Worm (Caenorhabditis elegans): ENCODE data around the gene svop-1.

Gene svop-1

DNA sequence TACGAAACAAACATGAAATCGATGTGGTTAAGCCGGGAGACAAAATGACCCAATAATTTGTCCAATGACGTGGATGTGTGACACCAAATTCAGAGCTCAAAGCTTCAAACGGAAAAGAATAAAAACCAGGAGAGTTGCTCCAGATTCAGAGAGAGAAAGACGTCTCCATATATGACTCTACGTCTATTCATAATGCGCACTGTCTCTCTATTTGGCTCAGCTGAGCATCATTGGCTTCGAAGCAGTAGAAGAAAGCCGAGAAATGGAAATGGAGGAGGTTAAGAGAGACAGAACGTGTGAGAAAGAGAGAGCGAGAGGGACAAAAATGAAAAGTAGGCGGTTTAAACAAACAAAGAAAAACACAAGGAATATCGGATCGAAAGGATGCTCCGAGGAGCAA is 1.0 kb upstream of the svop-1 start:
- peak; percentile 2 for TF ChIP-seq ceh-34 (tag; optimal IDR thresholded peaks at IDR 0.05)
- TF ChIP-seq ceh-19 (GFP tag; optimal IDR thresholded peaks at IDR 0.05): peak; percentile 54
- TF ChIP-seq lin-11 (tag; optimal IDR thresholded peaks at IDR 0.05): no peak
- TF ChIP-seq ceh-18 (tag; optimal IDR thresholded peaks at IDR 0.05): peak; percentile 10
- peak; percentile 34 for TF ChIP-seq tbx-2 (tag; optimal IDR thresholded peaks at IDR 0.05)
- TF ChIP-seq unc-42 (tag; optimal IDR thresholded peaks at IDR 0.05): peak; percentile 26
- TF ChIP-seq nfya-1 (tag; optimal IDR thresholded peaks at IDR 0.05): peak; percentile 1
- TF ChIP-seq ceh-31 (tag; optimal IDR thresholded peaks at IDR 0.05): peak; percentile 30
- TF ChIP-seq hlh-8 (tag; optimal IDR thresholded peaks at IDR 0.05): no peak
- TF ChIP-seq elt-4 (tag; optimal IDR thresholded peaks at IDR 0.05): no peak
- TF ChIP-seq ceh-2 (tag; optimal IDR thresholded peaks at IDR 0.05): peak; percentile 8

DNA sequence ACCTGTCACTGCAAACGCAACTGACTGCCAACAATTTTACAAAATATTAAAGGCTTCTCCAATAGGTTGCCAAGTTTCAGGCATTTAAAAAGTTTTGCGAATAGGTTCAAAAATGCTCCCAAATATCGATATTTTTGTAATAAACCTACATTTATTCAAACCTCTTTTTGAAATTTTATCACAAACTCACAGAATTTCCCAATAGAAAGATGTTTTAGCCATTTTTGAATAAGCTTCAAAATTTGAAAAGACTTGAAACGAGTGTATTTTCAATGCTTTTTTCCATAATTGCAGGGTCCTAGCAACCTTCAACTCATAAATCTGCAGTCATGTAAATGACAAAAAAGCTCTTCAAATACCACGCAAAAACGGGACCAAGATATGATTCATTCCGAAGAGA is 3.0 kb downstream of the svop-1 start:
- TF ChIP-seq dve-1 (tag; optimal IDR thresholded peaks at IDR 0.05) (no peak), sox-4 (tag; optimal IDR thresholded peaks at IDR 0.05) (no peak), pag-3 (tag; optimal IDR thresholded peaks at IDR 0.05; ENCODE audit: borderline replicate concordance) (no peak), elt-4 (tag; optimal IDR thresholded peaks at IDR 0.05) (no peak), ceh-9 (tag; optimal IDR thresholded peaks at IDR 0.05) (no peak), fkh-6 (tag; optimal IDR thresholded peaks at IDR 0.05) (no peak), fax-1 (tag; optimal IDR thresholded peaks at IDR 0.05) (no peak), tbx-2 (tag; optimal IDR thresholded peaks at IDR 0.05) (no peak), npax-4 (tag; optimal IDR thresholded peaks at IDR 0.05) (no peak), C08G9.2 (tag; optimal IDR thresholded peaks at IDR 0.05) (no peak), syd-9 (tag; optimal IDR thresholded peaks at IDR 0.05) (no peak), hlh-8 (tag; optimal IDR thresholded peaks at IDR 0.05) (no peak), ztf-16 (tag; optimal IDR thresholded peaks at IDR 0.05) (no peak)

DNA sequence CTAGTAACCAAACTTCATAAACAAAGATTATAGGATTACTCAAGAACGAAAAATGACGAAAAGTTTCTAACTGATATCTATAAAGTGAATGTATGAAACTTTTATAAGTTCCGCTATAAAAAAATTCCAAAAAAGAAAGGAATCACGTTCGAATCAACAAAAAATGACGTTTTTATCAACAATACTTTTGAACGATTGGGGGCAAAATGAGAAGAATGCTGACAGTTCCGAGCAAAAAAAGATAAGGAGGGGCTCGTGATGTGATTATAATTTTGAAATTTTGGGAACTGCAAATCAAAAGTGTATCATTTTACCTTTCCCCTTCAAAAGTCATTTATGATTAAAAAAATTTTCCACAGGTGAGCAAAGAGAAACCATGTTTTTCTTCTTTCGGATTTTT is 6.3 kb downstream of the svop-1 start:
- no peak for TF ChIP-seq F13H6.1 (tag; optimal IDR thresholded peaks at IDR 0.05)

DNA sequence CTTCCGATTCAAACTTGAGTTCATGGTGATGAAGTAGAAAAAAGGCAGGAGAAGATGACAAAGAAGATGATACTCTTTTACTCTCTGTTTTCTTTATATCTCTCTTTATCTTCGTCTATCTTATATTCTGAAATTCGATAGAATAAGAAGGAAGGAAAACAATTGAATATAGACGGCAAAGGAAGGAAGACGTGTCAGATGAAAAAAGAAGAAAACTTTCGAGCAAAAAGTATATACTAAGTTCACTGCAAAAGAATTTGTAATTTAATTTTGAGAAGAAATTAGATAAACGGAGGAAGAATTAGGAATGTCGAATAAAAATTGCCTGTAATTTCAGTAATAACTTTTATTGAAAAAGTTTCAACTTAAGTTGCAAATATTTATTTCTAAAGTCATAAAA is 8.3 kb downstream of the svop-1 start, which contains the start of gene K01F9.2:
K01F9.2 (minus strand) TSS at position 127 of the 400 bp plus-strand sequence.
- TF ChIP-seq hlh-30 (tag; optimal IDR thresholded peaks at IDR 0.05; ENCODE audit: insufficient read depth) (no peak), fkh-6 (tag; optimal IDR thresholded peaks at IDR 0.05) (no peak), odd-2 (tag; optimal IDR thresholded peaks at IDR 0.05) (no peak), unc-42 (tag; optimal IDR thresholded peaks at IDR 0.05) (peak; percentile 85)

DNA sequence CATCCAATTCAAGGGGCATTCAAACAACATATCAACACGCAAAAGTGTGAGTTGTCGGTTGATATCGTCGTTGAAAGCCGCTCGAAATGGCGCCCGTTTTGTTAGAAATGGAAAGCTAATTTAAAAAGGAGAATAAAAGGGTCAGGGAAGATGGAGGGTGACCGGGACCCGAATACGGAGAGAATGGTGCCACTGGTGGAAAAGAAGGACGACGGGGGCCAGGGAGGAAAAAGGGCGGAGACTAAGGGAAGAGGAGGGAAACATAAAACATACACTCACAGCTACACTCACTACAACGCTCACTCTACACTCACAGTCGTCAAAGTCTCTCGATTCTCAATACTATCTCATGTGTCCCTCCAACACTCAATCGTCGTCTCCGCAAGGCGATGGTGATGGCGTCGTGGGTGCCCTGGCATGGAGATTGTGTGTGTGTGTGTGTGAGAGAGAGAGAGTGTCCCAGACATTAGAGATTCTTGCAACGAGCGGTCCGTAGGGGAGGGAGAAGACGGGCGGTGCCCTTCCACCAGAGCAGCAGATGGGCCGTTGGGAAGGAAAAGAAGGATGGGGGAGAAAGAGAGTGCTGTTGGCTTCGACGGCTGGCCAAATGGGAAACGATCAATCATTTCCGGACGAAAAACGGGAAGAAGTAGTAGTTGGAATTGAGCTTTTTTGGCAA is 11.2 kb downstream of the svop-1 start:
- TF ChIP-seq hlh-8 (tag; optimal IDR thresholded peaks at IDR 0.05): peak; percentile 75
- TF ChIP-seq dve-1 (tag; optimal IDR thresholded peaks at IDR 0.05): no peak
- no peak for TF ChIP-seq hlh-13 (GFP tag; optimal IDR thresholded peaks at IDR 0.05)
- TF ChIP-seq ref-2 (tag; optimal IDR thresholded peaks at IDR 0.05): peak; percentile 74
- TF ChIP-seq ztf-16 (tag; optimal IDR thresholded peaks at IDR 0.05): peak; percentile 36
- TF ChIP-seq mec-3 (tag; optimal IDR thresholded peaks at IDR 0.05; ENCODE audit: borderline replicate concordance): no peak
- TF ChIP-seq nhr-11 (tag; optimal IDR thresholded peaks at IDR 0.05): no peak
- TF ChIP-seq Y22D7AL.16 (tag; optimal IDR thresholded peaks at IDR 0.05): no peak
- TF ChIP-seq syd-9 (tag; optimal IDR thresholded peaks at IDR 0.05): peak; percentile 86
- TF ChIP-seq pqm-1 (tag; optimal IDR thresholded peaks at IDR 0.05): peak; percentile 14
- TF ChIP-seq dmd-4 (tag; optimal IDR thresholded peaks at IDR 0.05; ENCODE audit: borderline replicate concordance): no peak
- no peak for TF ChIP-seq pag-3 (tag; optimal IDR thresholded peaks at IDR 0.05; ENCODE audit: borderline replicate concordance)
- TF ChIP-seq pha-2 (tag; optimal IDR thresholded peaks at IDR 0.05): no peak
- TF ChIP-seq F13H6.1 (tag; optimal IDR thresholded peaks at IDR 0.05): no peak
- TF ChIP-seq unc-3 (GFP tag; conservative IDR thresholded peaks at IDR 0.05): no peak
- TF ChIP-seq unc-3 (tag; optimal IDR thresholded peaks at IDR 0.05): peak; percentile 61
- no peak for TF ChIP-seq C38D4.7 (GFP tag; optimal IDR thresholded peaks at IDR 0.05)
- TF ChIP-seq tbx-2 (tag; optimal IDR thresholded peaks at IDR 0.05): peak; percentile 90
- TF ChIP-seq ttx-3 (tag; optimal IDR thresholded peaks at IDR 0.05): no peak
- no peak for TF ChIP-seq ets-4 (tag; optimal IDR thresholded peaks at IDR 0.05)
- peak; percentile 64 for TF ChIP-seq pat-9 (tag; optimal IDR thresholded peaks at IDR 0.05)
- peak; percentile 89 for TF ChIP-seq unc-55 (GFP tag; optimal IDR thresholded peaks at IDR 0.05)
- TF ChIP-seq fax-1 (tag; optimal IDR thresholded peaks at IDR 0.05): no peak
- TF ChIP-seq madf-2 (tag; optimal IDR thresholded peaks at IDR 0.05): peak; percentile 17
- no peak for TF ChIP-seq ceh-48 (tag; optimal IDR thresholded peaks at IDR 0.05)
- TF ChIP-seq ahr-1 (tag; optimal IDR thresholded peaks at IDR 0.05): no peak
- TF ChIP-seq sox-4 (tag; optimal IDR thresholded peaks at IDR 0.05): no peak
- TF ChIP-seq nfya-1 (tag; optimal IDR thresholded peaks at IDR 0.05): peak; percentile 94
